Worm (Caenorhabditis elegans): ENCODE measurements around the gene clec-161.
A peak's percentile ranks its signal among the peaks of the same experiment; 100 is the strongest.

Gene clec-161

ce11 chrIII:9616933-9617332 lies 8.4 kb upstream of the clec-161 start:
- TF ChIP-seq flt-1 (GFP tag; IDR thresholded peaks at IDR 0.05) (no peak), ztf-29 (GFP tag; IDR thresholded peaks at IDR 0.05) (no peak), cog-1 (tag; optimal IDR thresholded peaks at IDR 0.05) (no peak), ref-1 (GFP tag; conservative IDR thresholded peaks at IDR 0.05) (no peak), tab-1 (GFP tag; IDR thresholded peaks at IDR 0.05) (no peak), ztf-23 (GFP tag; IDR thresholded peaks at IDR 0.05) (no peak), T22C8.4 (GFP tag; IDR thresholded peaks at IDR 0.05) (no peak), klf-2 (GFP tag; conservative IDR thresholded peaks at IDR 0.05) (no peak), med-1 (GFP tag; optimal IDR thresholded peaks at IDR 0.05; ENCODE audit: insufficient read depth) (no peak)

- TF ChIP-seq flt-1 (GFP tag; IDR thresholded peaks at IDR 0.05) (no peak), T22C8.4 (GFP tag; IDR thresholded peaks at IDR 0.05) (peak; percentile 85)
Observed at ce11 chrIII:9616426-9616825, 7.9 kb upstream of the clec-161 start, which contains the start of gene hcp-3. Gene hcp-3 (minus strand): TSS chrIII:9616470.

- TF ChIP-seq klf-2 (GFP tag; conservative IDR thresholded peaks at IDR 0.05) (no peak), cog-1 (tag; optimal IDR thresholded peaks at IDR 0.05) (no peak), ztf-29 (GFP tag; IDR thresholded peaks at IDR 0.05) (no peak), T22C8.4 (GFP tag; IDR thresholded peaks at IDR 0.05) (no peak), ztf-23 (GFP tag; IDR thresholded peaks at IDR 0.05) (no peak), ref-1 (GFP tag; conservative IDR thresholded peaks at IDR 0.05) (no peak), flt-1 (GFP tag; IDR thresholded peaks at IDR 0.05) (no peak), med-1 (GFP tag; optimal IDR thresholded peaks at IDR 0.05; ENCODE audit: insufficient read depth) (no peak), tab-1 (GFP tag; IDR thresholded peaks at IDR 0.05) (no peak)
Observed at ce11 chrIII:9615114-9615513, 6.6 kb upstream of the clec-161 start.

ce11 chrIII:9614211-9614610 lies 5.7 kb upstream of the clec-161 start, which contains the start of the genes pri-1 and F58A4.6:
Gene pri-1 (minus strand): TSS chrIII:9614281.
Gene F58A4.6 (plus strand): TSS chrIII:9614482.
- TF ChIP-seq cog-1 (tag; optimal IDR thresholded peaks at IDR 0.05) (no peak), ztf-23 (GFP tag; IDR thresholded peaks at IDR 0.05) (no peak)

ce11 chrIII:9612097-9612496 lies 3.5 kb upstream of the clec-161 start, which contains the start of gene bbs-4:
Gene bbs-4 (minus strand): TSS chrIII:9612197.
- TF ChIP-seq med-1 (GFP tag; optimal IDR thresholded peaks at IDR 0.05; ENCODE audit: insufficient read depth) (no peak), T22C8.4 (GFP tag; IDR thresholded peaks at IDR 0.05) (no peak), ztf-23 (GFP tag; IDR thresholded peaks at IDR 0.05) (no peak), tab-1 (GFP tag; IDR thresholded peaks at IDR 0.05) (no peak), cog-1 (tag; optimal IDR thresholded peaks at IDR 0.05) (no peak), ztf-29 (GFP tag; IDR thresholded peaks at IDR 0.05) (no peak), flt-1 (GFP tag; IDR thresholded peaks at IDR 0.05) (no peak), klf-2 (GFP tag; conservative IDR thresholded peaks at IDR 0.05) (no peak), ref-1 (GFP tag; conservative IDR thresholded peaks at IDR 0.05) (no peak)

- TF ChIP-seq T22C8.4 (GFP tag; IDR thresholded peaks at IDR 0.05), result no peak
- TF ChIP-seq cog-1 (tag; optimal IDR thresholded peaks at IDR 0.05), result no peak
- TF ChIP-seq ztf-29 (GFP tag; IDR thresholded peaks at IDR 0.05), result no peak
- no peak for TF ChIP-seq klf-2 (GFP tag; conservative IDR thresholded peaks at IDR 0.05)
- no peak for TF ChIP-seq ztf-23 (GFP tag; IDR thresholded peaks at IDR 0.05)
- no peak for TF ChIP-seq ref-1 (GFP tag; conservative IDR thresholded peaks at IDR 0.05)
- TF ChIP-seq flt-1 (GFP tag; IDR thresholded peaks at IDR 0.05), result no peak
- no peak for TF ChIP-seq tab-1 (GFP tag; IDR thresholded peaks at IDR 0.05)
- no peak for TF ChIP-seq med-1 (GFP tag; optimal IDR thresholded peaks at IDR 0.05; ENCODE audit: insufficient read depth)
Observed at ce11 chrIII:9600645-9601044, 7.9 kb downstream of the clec-161 start, which contains the start of gene F58A4.2. Gene F58A4.2 (minus strand): TSS chrIII:9600745.

- no peak for TF ChIP-seq flt-1 (GFP tag; IDR thresholded peaks at IDR 0.05)
- TF ChIP-seq ref-1 (GFP tag; conservative IDR thresholded peaks at IDR 0.05), result no peak
- no peak for TF ChIP-seq med-1 (GFP tag; optimal IDR thresholded peaks at IDR 0.05; ENCODE audit: insufficient read depth)
- TF ChIP-seq T22C8.4 (GFP tag; IDR thresholded peaks at IDR 0.05), result no peak
Observed at ce11 chrIII:9598168-9598567, 10.4 kb downstream of the clec-161 start, which contains the start of gene F58A4.1. Gene F58A4.1 (plus strand): TSS chrIII:9598468.

- no peak for TF ChIP-seq klf-2 (GFP tag; conservative IDR thresholded peaks at IDR 0.05)
- no peak for TF ChIP-seq ref-1 (GFP tag; conservative IDR thresholded peaks at IDR 0.05)
- TF ChIP-seq med-1 (GFP tag; optimal IDR thresholded peaks at IDR 0.05; ENCODE audit: insufficient read depth), result no peak
- TF ChIP-seq ztf-29 (GFP tag; IDR thresholded peaks at IDR 0.05), result no peak
- no peak for TF ChIP-seq tab-1 (GFP tag; IDR thresholded peaks at IDR 0.05)
- TF ChIP-seq ztf-23 (GFP tag; IDR thresholded peaks at IDR 0.05), result no peak
- TF ChIP-seq cog-1 (tag; optimal IDR thresholded peaks at IDR 0.05), result no peak
- no peak for TF ChIP-seq flt-1 (GFP tag; IDR thresholded peaks at IDR 0.05)
- no peak for TF ChIP-seq T22C8.4 (GFP tag; IDR thresholded peaks at IDR 0.05)
Observed at ce11 chrIII:9597044-9597443, 11.5 kb downstream of the clec-161 start, which contains the start of gene C48B4.12. Gene C48B4.12 (plus strand): TSS chrIII:9597344.

ce11 chrIII:9595563-9595962 lies 13.0 kb downstream of the clec-161 start, which contains the start of gene rom-2:
Gene rom-2 (minus strand): TSS chrIII:9595663.
- TF ChIP-seq ztf-29 (GFP tag; IDR thresholded peaks at IDR 0.05) (no peak), T22C8.4 (GFP tag; IDR thresholded peaks at IDR 0.05) (no peak), flt-1 (GFP tag; IDR thresholded peaks at IDR 0.05) (no peak), med-1 (GFP tag; optimal IDR thresholded peaks at IDR 0.05; ENCODE audit: insufficient read depth) (no peak), ztf-23 (GFP tag; IDR thresholded peaks at IDR 0.05) (no peak), tab-1 (GFP tag; IDR thresholded peaks at IDR 0.05) (no peak), ref-1 (GFP tag; conservative IDR thresholded peaks at IDR 0.05) (no peak), cog-1 (tag; optimal IDR thresholded peaks at IDR 0.05) (no peak), klf-2 (GFP tag; conservative IDR thresholded peaks at IDR 0.05) (no peak)

ce11 chrIII:9592118-9592517 lies 16.4 kb downstream of the clec-161 start, which contains the start of gene acox-1.5:
Gene acox-1.5 (minus strand): TSS chrIII:9592192.
- TF ChIP-seq klf-2 (GFP tag; conservative IDR thresholded peaks at IDR 0.05) (no peak), ztf-29 (GFP tag; IDR thresholded peaks at IDR 0.05) (no peak), flt-1 (GFP tag; IDR thresholded peaks at IDR 0.05) (no peak), T22C8.4 (GFP tag; IDR thresholded peaks at IDR 0.05) (no peak), ref-1 (GFP tag; conservative IDR thresholded peaks at IDR 0.05) (no peak), tab-1 (GFP tag; IDR thresholded peaks at IDR 0.05) (no peak), med-1 (GFP tag; optimal IDR thresholded peaks at IDR 0.05; ENCODE audit: insufficient read depth) (no peak), cog-1 (tag; optimal IDR thresholded peaks at IDR 0.05) (no peak)
